Worm (Caenorhabditis elegans): ENCODE data around the gene pas-2.

pas-2 gene

DNA sequence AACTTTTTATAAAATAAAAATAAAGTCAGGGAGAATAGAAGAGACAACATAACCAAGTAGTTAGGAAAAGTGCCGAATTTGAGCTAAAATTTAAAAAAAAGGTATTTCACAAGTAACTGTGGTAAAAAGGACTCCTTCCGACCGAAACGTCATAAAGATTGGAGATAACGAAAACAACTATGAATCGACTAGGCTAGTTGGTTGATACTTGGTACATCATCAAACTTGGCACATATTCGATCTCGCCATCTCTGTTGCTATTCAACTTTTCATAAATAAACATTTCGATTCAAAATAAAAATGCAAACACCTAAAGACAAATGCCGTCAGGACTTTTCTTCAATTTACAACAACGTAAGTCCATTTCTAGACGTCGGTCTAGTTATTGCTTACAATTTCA, 41.6 kb downstream of the pas-2 start, which contains the start of gene C29A12.22:
TSS of gene C29A12.22 (plus strand) at position 301 of the 400 bp plus-strand sequence.
- TF ChIP-seq spr-1 (tag; optimal IDR thresholded peaks at IDR 0.05) (no peak), zfp-3 (GFP tag; conservative IDR thresholded peaks at IDR 0.05) (no peak), mxl-2 (GFP tag; conservative IDR thresholded peaks at IDR 0.05) (no peak), Y75B8A.6 (GFP tag; IDR thresholded peaks at IDR 0.05) (no peak), saeg-2 (GFP tag; IDR thresholded peaks at IDR 0.05) (no peak), F26F4.8 (GFP tag; conservative IDR thresholded peaks at IDR 0.05) (no peak), nhr-48 (tag; optimal IDR thresholded peaks at IDR 0.05) (no peak), ceh-28 (tag; optimal IDR thresholded peaks at IDR 0.05) (no peak), ztf-7 (tag; optimal IDR thresholded peaks at IDR 0.05) (no peak), nhr-25 (tag; optimal IDR thresholded peaks at IDR 0.05; ENCODE audit: borderline replicate concordance, insufficient read depth) (no peak), spr-3 (GFP tag; optimal IDR thresholded peaks at IDR 0.05) (no peak), lin-38 (GFP tag; IDR thresholded peaks at IDR 0.05) (no peak), mdl-1 (tag; optimal IDR thresholded peaks at IDR 0.05) (no peak), duxl-1 (tag; optimal IDR thresholded peaks at IDR 0.05; ENCODE audit: poor library complexity) (no peak), pqm-1 (tag; optimal IDR thresholded peaks at IDR 0.05) (no peak), snpc-1.2 (GFP tag; IDR thresholded peaks at IDR 0.05) (no peak), arid-1 (GFP tag; conservative IDR thresholded peaks at IDR 0.05) (no peak), F49E8.2 (tag; optimal IDR thresholded peaks at IDR 0.05; ENCODE audit: borderline replicate concordance) (no peak), hlh-30 (tag; optimal IDR thresholded peaks at IDR 0.05; ENCODE audit: insufficient read depth) (no peak)

ce11 chrV:10813425-10814156, 43.4 kb downstream of the pas-2 start, which contains the start of the genes C29A12.1 and lig-1:
C29A12.1 (minus strand) TSS chrV:10813487.
lig-1 (plus strand) TSS chrV:10814106.
- TF ChIP-seq Y48G9A.11 (GFP tag; IDR thresholded peaks at IDR 0.05) (peak; percentile 44; the same call in 1 of the 2 replicates), lir-3 (tag; optimal IDR thresholded peaks at IDR 0.05) (no peak), zip-11 (GFP tag; IDR thresholded peaks at IDR 0.05) (no peak), ctbp-1 (GFP tag; IDR thresholded peaks at IDR 0.05) (no peak), nhr-102 (tag; optimal IDR thresholded peaks at IDR 0.05) (no peak), ama-1 (optimal IDR thresholded peaks at IDR 0.05) (no peak), dpl-1 (GFP tag; optimal IDR thresholded peaks at IDR 0.05) (peak; percentile 57), ztf-7 (tag; optimal IDR thresholded peaks at IDR 0.05) (no peak), lin-38 (GFP tag; IDR thresholded peaks at IDR 0.05) (peak; percentile 86), tra-1 (GFP tag; IDR thresholded peaks at IDR 0.05) (no peak), F10B5.3 (tag; optimal IDR thresholded peaks at IDR 0.05) (no peak), T20F7.1 (GFP tag; optimal IDR thresholded peaks at IDR 0.05) (no peak), Y75B8A.6 (GFP tag; IDR thresholded peaks at IDR 0.05) (no peak), F49E8.2 (tag; optimal IDR thresholded peaks at IDR 0.05; ENCODE audit: borderline replicate concordance) (peak; percentile 72), sdz-12 (GFP tag; optimal IDR thresholded peaks at IDR 0.05) (no peak), F44E2.7 (GFP tag; IDR thresholded peaks at IDR 0.05) (no peak), hif-1 (tag; optimal IDR thresholded peaks at IDR 0.05) (no peak), cey-2 (tag; optimal IDR thresholded peaks at IDR 0.05; ENCODE audit: borderline replicate concordance, insufficient read depth) (no peak), snpc-4 (tag; optimal IDR thresholded peaks at IDR 0.05) (no peak), nhr-11 (tag; optimal IDR thresholded peaks at IDR 0.05) (no peak), mxl-2 (GFP tag; conservative IDR thresholded peaks at IDR 0.05) (no peak), vab-7 (GFP tag; IDR thresholded peaks at IDR 0.05) (no peak), unc-130 (GFP tag; optimal IDR thresholded peaks at IDR 0.05) (peak; percentile 37), egl-27 (tag; optimal IDR thresholded peaks at IDR 0.05) (no peak), hlh-30 (tag; optimal IDR thresholded peaks at IDR 0.05; ENCODE audit: insufficient read depth) (peak; percentile 61), unc-39 (tag; optimal IDR thresholded peaks at IDR 0.05) (no peak), php-3 (GFP tag; IDR thresholded peaks at IDR 0.05) (no peak), set-16 (GFP tag; IDR thresholded peaks at IDR 0.05) (no peak), ceh-82 (tag; optimal IDR thresholded peaks at IDR 0.05) (no peak), mes-2 (tag; optimal IDR thresholded peaks at IDR 0.05; ENCODE audit: poor library complexity, severe bottlenecking) (peak; percentile 66), nhr-6 (tag; optimal IDR thresholded peaks at IDR 0.05) (peak; percentile 63), dmd-8 (GFP tag; IDR thresholded peaks at IDR 0.05) (no peak), ZK546.5 (tag; optimal IDR thresholded peaks at IDR 0.05) (no peak)

All from whole organism, L4 larva.